Fruit fly (Drosophila melanogaster) whole organism, embryonic: ENCODE results near the gene Ttc19.

Experiments
- ATbp ChIP-seq: fragments of 200-800 bp; sonication (Bioruptor generic); optimal IDR thresholded peaks from 2 replicates; lab custom pipeline; 2017; ENCODE audit warnings: missing biosample characterization, mild to moderate bottlenecking, missing genetic modification characterization, missing genetic modification reagents
- Atf-2 ChIP-seq: fragments of 200-800 bp; sonication (Bioruptor generic); optimal IDR thresholded peaks from 2 replicates; lab custom pipeline; 2016; ENCODE audit warnings: missing biosample characterization, missing genetic modification characterization
- Atf3 ChIP-seq: fragments of 200-800 bp; sonication (Bioruptor generic); optimal IDR thresholded peaks from 3 replicates; lab custom pipeline; 2016; ENCODE audit warnings: missing biosample characterization, missing genetic modification characterization
- Bteb2 ChIP-seq: fragments of 200-800 bp; sonication (Bioruptor generic); optimal IDR thresholded peaks from 2 replicates; lab custom pipeline; 2016; ENCODE audit warnings: missing biosample characterization, missing genetic modification characterization
- CG10431 ChIP-seq: fragments of 200-800 bp; sonication (Bioruptor generic); optimal IDR thresholded peaks from 3 replicates; lab custom pipeline; 2018; ENCODE audit warnings: missing biosample characterization, mild to moderate bottlenecking, missing genetic modification characterization
- CG12659 ChIP-seq: fragments of 200-800 bp; sonication (Bioruptor generic); optimal IDR thresholded peaks from 3 replicates; lab custom pipeline; 2017; ENCODE audit warnings: mild to moderate bottlenecking, missing biosample characterization, missing genetic modification reagents, missing genetic modification characterization
- CG15514 ChIP-seq: fragments of 200-800 bp; sonication (Bioruptor generic); optimal IDR thresholded peaks from 3 replicates; lab custom pipeline; 2017; ENCODE audit warnings: missing biosample characterization, missing genetic modification characterization, mild to moderate bottlenecking, moderate library complexity, missing genetic modification reagents
- CG17361 ChIP-seq: fragments of 200-800 bp; sonication (Bioruptor generic); IDR thresholded peaks from 3 replicates; pipeline ENCODE4 v1.3.6; 2022; ENCODE audit warnings: missing biosample characterization, missing genetic modification characterization
- CG18011 ChIP-seq: fragments of 200-800 bp; sonication (Bioruptor generic); optimal IDR thresholded peaks from 2 replicates; lab custom pipeline; 2017; ENCODE audit warnings: missing biosample characterization, missing genetic modification characterization, mild to moderate bottlenecking, moderate library complexity, missing genotype
- CG30431 ChIP-seq: fragments of 200-800 bp; sonication (Bioruptor generic); optimal IDR thresholded peaks from 2 replicates; lab custom pipeline; 2017; ENCODE audit warnings: missing biosample characterization, missing genetic modification characterization
- CG31441 ChIP-seq: fragments of 200-800 bp; sonication (Bioruptor generic); IDR thresholded peaks from 2 replicates; pipeline ENCODE4 v1.3.6; 2022; ENCODE audit warnings: missing biosample characterization, missing genetic modification characterization
- CG4730 ChIP-seq: fragments of 200-800 bp; sonication (Bioruptor generic); IDR thresholded peaks from 2 replicates; pipeline ENCODE4 v1.3.6; 2022; ENCODE audit warnings: missing biosample characterization, missing genetic modification characterization
- CG4854 ChIP-seq: fragments of 200-800 bp; sonication (Bioruptor generic); optimal IDR thresholded peaks from 2 replicates; lab custom pipeline; 2016; ENCODE audit warnings: missing biosample characterization, missing genetic modification characterization, inconsistent platforms
- CG8089 ChIP-seq: fragments of 200-800 bp; sonication (Bioruptor generic); optimal IDR thresholded peaks from 3 replicates; lab custom pipeline; 2016; ENCODE audit warnings: missing biosample characterization, missing genetic modification characterization
- CG8944 ChIP-seq: fragments of 200-800 bp; sonication (Bioruptor generic); optimal IDR thresholded peaks from 3 replicates; lab custom pipeline; 2016; ENCODE audit warnings: missing biosample characterization, missing genetic modification characterization
- Camta ChIP-seq: fragments of 200-800 bp; sonication (Bioruptor generic); optimal IDR thresholded peaks from 2 replicates; lab custom pipeline; 2016; ENCODE audit warnings: missing biosample characterization, missing genetic modification characterization
- Doc2 ChIP-seq: fragments of 200-800 bp; sonication (Bioruptor generic); IDR thresholded peaks from 2 replicates; pipeline ENCODE4 v1.3.6; 2022; ENCODE audit warnings: missing biosample characterization, missing genetic modification characterization
- Doc3 ChIP-seq: fragments of 200-800 bp; sonication (Bioruptor generic); IDR thresholded peaks from 3 replicates; pipeline ENCODE4 v1.3.6; 2022; ENCODE audit warnings: missing biosample characterization, missing genetic modification characterization; ENCODE audit not compliant: partially characterized antibody
- E2f2 ChIP-seq: fragments of 200-800 bp; sonication (Bioruptor generic); IDR thresholded peaks from 2 replicates; pipeline ENCODE4 v1.3.6; 2022; ENCODE audit warnings: missing biosample characterization, missing genetic modification characterization
- Eip74EF ChIP-seq, 2 experiments: fragments of 200-800 bp in 1 of 2; fragments of >200 bp in 1 of 2; sonication (Bioruptor generic) in 1 of 2; optimal IDR thresholded peaks; 2 replicates each; lab custom pipeline; 2017 to 2019; ENCODE audit warnings: missing biosample characterization in 2 of 2, missing genetic modification characterization in 2 of 2, mild to moderate bottlenecking in 1 of 2, moderate library complexity in 1 of 2
- Elba2 ChIP-seq: fragments of 200-800 bp; sonication (Bioruptor generic); optimal IDR thresholded peaks from 3 replicates; lab custom pipeline; 2016; ENCODE audit warnings: missing biosample characterization, missing genetic modification characterization
- HmgD ChIP-seq: fragments of 200-800 bp; sonication (Bioruptor generic); optimal IDR thresholded peaks from 3 replicates; lab custom pipeline; 2016; ENCODE audit warnings: missing biosample characterization, missing genetic modification characterization
- HmgZ ChIP-seq: fragments of 200-800 bp; sonication (Bioruptor generic); optimal IDR thresholded peaks from 2 replicates; lab custom pipeline; 2018; ENCODE audit warnings: missing biosample characterization, mild to moderate bottlenecking, missing genetic modification characterization
- Mad ChIP-seq: fragments of 200-800 bp; sonication (Bioruptor generic); optimal IDR thresholded peaks from 2 replicates; lab custom pipeline; 2016; ENCODE audit warnings: missing biosample characterization, missing genetic modification characterization
- Nf-YA ChIP-seq: fragments of 200-800 bp; sonication (Bioruptor generic); IDR thresholded peaks from 2 replicates; pipeline ENCODE4 v1.3.6; 2022; ENCODE audit warnings: missing biosample characterization, missing genetic modification characterization
- Vsx1 ChIP-seq: fragments of 200-800 bp; sonication (Bioruptor generic); optimal IDR thresholded peaks from 2 replicates; lab custom pipeline; 2017; ENCODE audit warnings: missing biosample characterization, mild to moderate bottlenecking, missing genetic modification characterization, missing genetic modification reagents
- abd-A ChIP-seq: fragments of 200-800 bp; sonication (Bioruptor generic); optimal IDR thresholded peaks from 3 replicates; lab custom pipeline; 2019; ENCODE audit warnings: missing biosample characterization, mild to moderate bottlenecking, missing genetic modification characterization, moderate library complexity
- ac ChIP-seq: fragments of 200-800 bp; sonication (Bioruptor generic); optimal IDR thresholded peaks from 3 replicates; lab custom pipeline; 2017; ENCODE audit warnings: missing biosample characterization, mild to moderate bottlenecking, missing genetic modification characterization
- bab2 ChIP-seq: fragments of 200-800 bp; sonication (Bioruptor generic); optimal IDR thresholded peaks from 2 replicates; lab custom pipeline; 2016; ENCODE audit warnings: missing biosample characterization, missing genetic modification characterization
- croc ChIP-seq: fragments of 200-800 bp; sonication (Bioruptor generic); conservative IDR thresholded peaks from 3 replicates; pipeline ENCODE4 v1.3.6; 2022; ENCODE audit warnings: missing biosample characterization, missing genetic modification characterization
- dmrt99B ChIP-seq: fragments of 200-800 bp; sonication (Bioruptor generic); optimal IDR thresholded peaks from 2 replicates; lab custom pipeline; 2018; ENCODE audit warnings: missing biosample characterization, mild to moderate bottlenecking, missing genetic modification characterization, moderate library complexity
- dysf ChIP-seq: fragments of 200-800 bp; sonication (Bioruptor generic); IDR thresholded peaks from 3 replicates; pipeline ENCODE4 v1.3.6; 2022; ENCODE audit warnings: missing biosample characterization, missing genetic modification characterization
- eyg ChIP-seq: fragments of 200-800 bp; sonication (Bioruptor generic); optimal IDR thresholded peaks from 3 replicates; lab custom pipeline; 2016; ENCODE audit warnings: missing biosample characterization, missing genetic modification characterization
- fd3F ChIP-seq: fragments of 200-800 bp; sonication (Bioruptor generic); optimal IDR thresholded peaks from 2 replicates; lab custom pipeline; 2018; ENCODE audit warnings: missing biosample characterization, mild to moderate bottlenecking, missing genetic modification characterization, moderate library complexity
- fu2 ChIP-seq: fragments of 200-800 bp; sonication (Bioruptor generic); optimal IDR thresholded peaks from 2 replicates; lab custom pipeline; 2016; ENCODE audit warnings: missing biosample characterization, missing genetic modification characterization
- jigr1 ChIP-seq: fragments of 200-800 bp; sonication (Bioruptor generic); IDR thresholded peaks from 3 replicates; pipeline ENCODE4 v1.3.6; 2022; ENCODE audit warnings: missing biosample characterization, missing genetic modification characterization
- nerfin-1 ChIP-seq: fragments of 200-800 bp; sonication (Bioruptor generic); optimal IDR thresholded peaks from 3 replicates; lab custom pipeline; 2019; ENCODE audit warnings: missing biosample characterization, mild to moderate bottlenecking, missing genetic modification characterization, moderate library complexity
- pb ChIP-seq: fragments of 200-800 bp; sonication (Bioruptor generic); optimal IDR thresholded peaks from 3 replicates; lab custom pipeline; 2016; ENCODE audit warnings: missing biosample characterization, missing genetic modification characterization
- peb ChIP-seq: fragments of 200-800 bp; sonication (Bioruptor generic); IDR thresholded peaks from 2 replicates; pipeline ENCODE4 v1.3.6; 2022; ENCODE audit warnings: missing biosample characterization, missing genetic modification characterization
- ranshi ChIP-seq: fragments of 200-800 bp; sonication (Bioruptor generic); IDR thresholded peaks from 2 replicates; pipeline ENCODE4 v1.3.6; 2022; ENCODE audit warnings: missing biosample characterization, missing genetic modification characterization
- ro ChIP-seq: fragments of 200-800 bp; sonication (Bioruptor generic); IDR thresholded peaks from 2 replicates; pipeline ENCODE4 v1.3.6; 2022; ENCODE audit warnings: missing biosample characterization, missing genetic modification characterization
- row ChIP-seq: fragments of 200-800 bp; sonication (Bioruptor generic); IDR thresholded peaks from 3 replicates; pipeline ENCODE4 v1.3.6; 2022; ENCODE audit warnings: missing biosample characterization, missing genetic modification characterization
- sim ChIP-seq: fragments of 200-800 bp; sonication (Bioruptor generic); IDR thresholded peaks from 2 replicates; pipeline ENCODE4 v1.3.6; 2022; ENCODE audit warnings: missing biosample characterization, missing genetic modification characterization
- slbo ChIP-seq: fragments of 200-800 bp; sonication (Bioruptor generic); IDR thresholded peaks from 2 replicates; pipeline ENCODE4 v1.3.6; 2022; ENCODE audit warnings: missing biosample characterization, missing genetic modification characterization
- sug ChIP-seq: fragments of 200-800 bp; optimal IDR thresholded peaks from 2 replicates; lab custom pipeline; 2019; ENCODE audit warnings: missing biosample characterization, mild to moderate bottlenecking, missing genetic modification characterization, moderate library complexity
- tio ChIP-seq: fragments of 200-800 bp; sonication (Bioruptor generic); optimal IDR thresholded peaks from 2 replicates; lab custom pipeline; 2017; ENCODE audit warnings: missing biosample characterization, missing genetic modification characterization, inconsistent platforms
- trem ChIP-seq: fragments of 200-800 bp; optimal IDR thresholded peaks from 3 replicates; lab custom pipeline; 2019; ENCODE audit warnings: missing biosample characterization, mild to moderate bottlenecking, missing genetic modification characterization, moderate library complexity
- unc-4 ChIP-seq: fragments of 200-800 bp; sonication (Bioruptor generic); IDR thresholded peaks from 2 replicates; pipeline ENCODE4 v1.3.6; 2022; ENCODE audit warnings: missing biosample characterization, missing genetic modification characterization; ENCODE audit not compliant: partially characterized antibody

Ttc19 gene

dm6 chr2L:19021278-19022220 lies 23.4 kb downstream of the Ttc19 start (continued):
- TF ChIP-seq nerfin-1 (tag; lab: Kevin White, UChicago) (peak; percentile 63), Elba2 (GFP tag; lab: Kevin White, UChicago) (no peak), Mad (peak; percentile 25), tio (GFP tag; lab: Kevin White, UChicago) (peak; percentile 67), fu2 (GFP tag; lab: Kevin White, UChicago) (peak; percentile 4), unc-4 (GFP tag; lab: Robert Waterston, UW) (no peak), ac (no peak), CG4730 (GFP tag; lab: Robert Waterston, UW) (0 out of 2 replicates have a peak, but pooled peaks have one; percentile 6), Doc2 (no peak), ro (GFP tag; lab: Robert Waterston, UW) (peak; percentile 53; the same call in 1 of the 2 replicates), CG10431 (GFP tag; lab: Kevin White, UChicago) (peak; percentile 67), CG17361 (GFP tag; lab: Robert Waterston, UW) (peak; percentile 88), Eip74EF (GFP tag; optimal IDR thresholded peaks at IDR 0.05; lab: Kevin White, UChicago) (peak in 1 of 2 experiments; percentile 80), sug (tag; lab: Kevin White, UChicago) (peak; percentile 85), fd3F (peak; percentile 80), slbo (GFP tag; lab: Robert Waterston, UW) (peak; percentile 72), ranshi (GFP tag; lab: Robert Waterston, UW) (peak; percentile 52; the same call in 1 of the 2 replicates), Atf-2 (GFP tag; lab: Kevin White, UChicago) (peak; percentile 1), Nf-YA (GFP tag; lab: Robert Waterston, UW) (peak; percentile 38; the same call in 1 of the 2 replicates), pb (no peak), Atf3 (GFP tag; lab: Kevin White, UChicago) (no peak), ATbp (GFP tag; lab: Kevin White, UChicago) (peak; percentile 82), row (GFP tag; lab: Robert Waterston, UW) (peak; percentile 87), CG8089 (GFP tag; lab: Kevin White, UChicago) (peak; percentile 13), croc (GFP tag; lab: Robert Waterston, UW) (peak; percentile 59; the same call in 2 of the 3 replicates), CG30431 (GFP tag; lab: Kevin White, UChicago) (peak; percentile 69), Camta (GFP tag; lab: Kevin White, UChicago) (no peak), dysf (GFP tag; lab: Robert Waterston, UW) (peak; percentile 87), bab2 (GFP tag; lab: Kevin White, UChicago) (peak; percentile 39), dmrt99B (tag; lab: Kevin White, UChicago) (peak; percentile 85), CG18011 (peak; percentile 50), abd-A (tag; lab: Kevin White, UChicago) (peak; percentile 94), jigr1 (GFP tag; lab: Robert Waterston, UW) (no peak), sim (GFP tag; lab: Robert Waterston, UW) (no peak), CG8944 (GFP tag; lab: Kevin White, UChicago) (no peak), HmgZ (tag; lab: Kevin White, UChicago) (peak; percentile 68), Bteb2 (peak; percentile 1), trem (tag; lab: Kevin White, UChicago) (peak; percentile 9), CG15514 (GFP tag; lab: Kevin White, UChicago) (peak; percentile 43), CG12659 (GFP tag; lab: Kevin White, UChicago) (peak; percentile 85), peb (GFP tag; lab: Robert Waterston, UW) (no peak; the same call in 1 of the 2 replicates), E2f2 (GFP tag; lab: Robert Waterston, UW) (peak; percentile 63; the same call in 1 of the 2 replicates), Doc3 (GFP tag; lab: Robert Waterston, UW) (no peak), CG4854 (peak; percentile 17), CG31441 (GFP tag; lab: Robert Waterston, UW) (peak; percentile 85), eyg (no peak), HmgD (GFP tag; lab: Kevin White, UChicago) (no peak), Vsx1 (GFP tag; lab: Kevin White, UChicago) (peak; percentile 62)
